Fruit fly (Drosophila melanogaster) whole organism, embryonic: Measurements from ENCODE around the gene CG10638.
A peak's percentile ranks its signal among the peaks of the same experiment; 100 is the strongest.

ENCODE experiments used
- Aef1 ChIP-seq: fragments of 200-800 bp; sonication (Bioruptor generic); IDR thresholded peaks from 3 replicates; pipeline ENCODE4 v1.3.6; 2022; ENCODE audit warnings: missing biosample characterization, missing genetic modification characterization
- Antp ChIP-seq: fragments of 200-800 bp; sonication (Bioruptor generic); optimal IDR thresholded peaks from 3 replicates; lab custom pipeline; 2016; ENCODE audit warnings: missing biosample characterization, missing genetic modification characterization
- Atf6 ChIP-seq: fragments of 200-800 bp; sonication (Bioruptor generic); IDR thresholded peaks from 2 replicates; pipeline ENCODE4 v1.3.6; 2022; ENCODE audit warnings: missing biosample characterization, missing genetic modification characterization
- CG10147 ChIP-seq: fragments of 200-800 bp; sonication (Bioruptor generic); optimal IDR thresholded peaks from 2 replicates; lab custom pipeline; 2019; ENCODE audit warnings: missing biosample characterization, mild to moderate bottlenecking, missing genetic modification characterization, moderate library complexity
- CG10462 ChIP-seq: fragments of 200-800 bp; sonication (Bioruptor generic); optimal IDR thresholded peaks from 2 replicates; lab custom pipeline; 2016; ENCODE audit warnings: missing biosample characterization, missing genetic modification characterization
- CG10654 ChIP-seq: fragments of 200-800 bp; sonication (Bioruptor generic); optimal IDR thresholded peaks from 2 replicates; lab custom pipeline; 2016; ENCODE audit warnings: missing biosample characterization, missing genetic modification characterization
- CG11247 ChIP-seq: fragments of 200-800 bp; sonication (Bioruptor generic); IDR thresholded peaks from 2 replicates; pipeline ENCODE4 v1.3.6; 2022; ENCODE audit warnings: missing biosample characterization, missing genetic modification characterization
- CG12391 ChIP-seq: fragments of 200-800 bp; sonication (Bioruptor generic); optimal IDR thresholded peaks from 3 replicates; lab custom pipeline; 2018; ENCODE audit warnings: missing biosample characterization, mild to moderate bottlenecking, missing genetic modification characterization, moderate library complexity
- CG12942 ChIP-seq: fragments of 200-800 bp; sonication (Bioruptor generic); optimal IDR thresholded peaks from 3 replicates; lab custom pipeline; 2016; ENCODE audit warnings: missing biosample characterization, missing genetic modification characterization
- CG14965 ChIP-seq: fragments of 200-800 bp; sonication (Bioruptor generic); optimal IDR thresholded peaks from 2 replicates; lab custom pipeline; 2016; ENCODE audit warnings: missing biosample characterization, missing genetic modification characterization, borderline replicate concordance
- CG17186 ChIP-seq: fragments of 200-800 bp; sonication (Bioruptor generic); optimal IDR thresholded peaks from 3 replicates; lab custom pipeline; 2017; ENCODE audit warnings: missing biosample characterization, missing genetic modification reagents, missing genetic modification characterization
- CG17328 ChIP-seq: fragments of 200-800 bp; sonication (Bioruptor generic); IDR thresholded peaks from 2 replicates; pipeline ENCODE4 v1.3.6; 2022; ENCODE audit warnings: missing biosample characterization, missing genetic modification characterization
- CG2120 ChIP-seq: fragments of 200-800 bp; sonication (Bioruptor generic); optimal IDR thresholded peaks from 3 replicates; lab custom pipeline; 2016; ENCODE audit warnings: missing biosample characterization, missing genetic modification characterization
- CG4820 ChIP-seq: fragments of 200-800 bp; sonication (Bioruptor generic); optimal IDR thresholded peaks from 3 replicates; lab custom pipeline; 2016; ENCODE audit warnings: missing biosample characterization, missing genetic modification characterization
- CG4854 ChIP-seq: fragments of 200-800 bp; sonication (Bioruptor generic); optimal IDR thresholded peaks from 2 replicates; lab custom pipeline; 2016; ENCODE audit warnings: missing biosample characterization, missing genetic modification characterization, inconsistent platforms
- CG6854 ChIP-seq: fragments of 200-800 bp; sonication (Bioruptor generic); optimal IDR thresholded peaks from 3 replicates; lab custom pipeline; 2017; ENCODE audit warnings: missing biosample characterization, mild to moderate bottlenecking, missing genetic modification characterization
- CG7271 ChIP-seq: fragments of 200-800 bp; sonication (Bioruptor generic); optimal IDR thresholded peaks from 2 replicates; lab custom pipeline; 2018; ENCODE audit warnings: missing biosample characterization, mild to moderate bottlenecking, missing genetic modification characterization, moderate library complexity
- CG7839 ChIP-seq: fragments of 200-800 bp; sonication (Bioruptor generic); optimal IDR thresholded peaks from 3 replicates; lab custom pipeline; 2018; ENCODE audit warnings: missing biosample characterization, mild to moderate bottlenecking, missing genetic modification characterization, moderate library complexity
- CG9215 ChIP-seq: fragments of 200-800 bp; sonication (Bioruptor generic); IDR thresholded peaks from 2 replicates; pipeline ENCODE4 v1.3.6; 2022; ENCODE audit warnings: missing biosample characterization, missing genetic modification characterization
- Deaf1 ChIP-seq: fragments of 200-800 bp; optimal IDR thresholded peaks from 3 replicates; lab custom pipeline; 2019; ENCODE audit warnings: missing biosample characterization, mild to moderate bottlenecking, missing genetic modification characterization, moderate library complexity
- Dek ChIP-seq: fragments of 200-800 bp; sonication (Bioruptor generic); optimal IDR thresholded peaks from 3 replicates; lab custom pipeline; 2019; ENCODE audit warnings: missing biosample characterization, mild to moderate bottlenecking, missing genetic modification characterization, moderate library complexity
- Dfd ChIP-seq, 2 experiments: fragments of >200 bp; optimal IDR thresholded peaks; 2 replicates each; lab custom pipeline; 2017; ENCODE audit warnings: missing biosample characterization in 2 of 2, missing genetic modification characterization in 2 of 2
- Eip74EF ChIP-seq, 2 experiments: fragments of 200-800 bp in 1 of 2; fragments of >200 bp in 1 of 2; sonication (Bioruptor generic) in 1 of 2; optimal IDR thresholded peaks; 2 replicates each; lab custom pipeline; 2017 to 2019; ENCODE audit warnings: missing biosample characterization in 2 of 2, missing genetic modification characterization in 2 of 2, mild to moderate bottlenecking in 1 of 2, moderate library complexity in 1 of 2
- Hmx ChIP-seq: fragments of 200-800 bp; sonication (Bioruptor generic); optimal IDR thresholded peaks from 2 replicates; lab custom pipeline; 2016; ENCODE audit warnings: missing biosample characterization, missing genetic modification characterization
- Hr51 ChIP-seq, 2 experiments: fragments of 200-800 bp; sonication (Bioruptor generic); optimal IDR thresholded peaks; 2 replicates in 1 of 2; 3 replicates in 1 of 2; lab custom pipeline; 2016 to 2018; ENCODE audit warnings: missing biosample characterization in 2 of 2, missing genetic modification characterization in 2 of 2, mild to moderate bottlenecking in 1 of 2, moderate library complexity in 1 of 2
- Jarid2 ChIP-seq: fragments of 200-800 bp; sonication (Bioruptor generic); optimal IDR thresholded peaks from 3 replicates; lab custom pipeline; 2017; ENCODE audit warnings: mild to moderate bottlenecking, missing biosample characterization, missing genetic modification reagents, missing genetic modification characterization
- Lpt ChIP-seq: fragments of >200 bp; optimal IDR thresholded peaks from 2 replicates; lab custom pipeline; 2018; ENCODE audit warnings: missing biosample characterization, missing genetic modification characterization
- MESR4 ChIP-seq: fragments of 200-800 bp; sonication (Bioruptor generic); optimal IDR thresholded peaks from 2 replicates; lab custom pipeline; 2018; ENCODE audit warnings: missing biosample characterization, mild to moderate bottlenecking, missing genetic modification characterization, moderate library complexity
- Meics ChIP-seq: fragments of 200-800 bp; sonication (Bioruptor generic); optimal IDR thresholded peaks from 2 replicates; lab custom pipeline; 2017; ENCODE audit warnings: missing biosample characterization, mild to moderate bottlenecking, missing genetic modification characterization
- Rfx ChIP-seq: fragments of 200-800 bp; sonication (Bioruptor generic); IDR thresholded peaks from 2 replicates; pipeline ENCODE4 v1.3.6; 2022; ENCODE audit warnings: missing biosample characterization, missing genetic modification characterization
- bigmax ChIP-seq: fragments of 200-800 bp; sonication (Bioruptor generic); optimal IDR thresholded peaks from 2 replicates; lab custom pipeline; 2018; ENCODE audit warnings: missing biosample characterization, mild to moderate bottlenecking, missing genetic modification characterization
- caup ChIP-seq: fragments of 200-800 bp; sonication (Bioruptor generic); optimal IDR thresholded peaks from 3 replicates; lab custom pipeline; 2017; ENCODE audit warnings: missing biosample characterization, mild to moderate bottlenecking, missing genetic modification characterization, moderate library complexity; ENCODE audit not compliant: severe bottlenecking
- chn ChIP-seq: fragments of 200-800 bp; sonication (Bioruptor generic); optimal IDR thresholded peaks from 2 replicates; lab custom pipeline; 2016; ENCODE audit warnings: missing biosample characterization, missing genetic modification characterization
- corto ChIP-seq: fragments of 200-800 bp; sonication (Bioruptor generic); optimal IDR thresholded peaks from 2 replicates; lab custom pipeline; 2016; ENCODE audit warnings: missing biosample characterization, mild to moderate bottlenecking, missing genetic modification characterization, moderate library complexity
- crol ChIP-seq: fragments of 200-800 bp; sonication (Bioruptor generic); IDR thresholded peaks from 2 replicates; pipeline ENCODE4 v1.3.6; 2022; ENCODE audit warnings: missing biosample characterization, missing genetic modification characterization
- danr ChIP-seq: fragments of 200-800 bp; sonication (Bioruptor generic); IDR thresholded peaks from 2 replicates; pipeline ENCODE4 v1.3.6; 2022; ENCODE audit warnings: missing biosample characterization, missing genetic modification characterization
- esg ChIP-seq: fragments of 200-800 bp; sonication (Bioruptor generic); conservative IDR thresholded peaks from 2 replicates; pipeline ENCODE4 v1.3.6; 2022; ENCODE audit warnings: missing biosample characterization, missing genetic modification characterization
- fd3F ChIP-seq: fragments of 200-800 bp; sonication (Bioruptor generic); optimal IDR thresholded peaks from 2 replicates; lab custom pipeline; 2018; ENCODE audit warnings: missing biosample characterization, mild to moderate bottlenecking, missing genetic modification characterization, moderate library complexity
- grau ChIP-seq: fragments of 200-800 bp; optimal IDR thresholded peaks from 3 replicates; lab custom pipeline; 2019; ENCODE audit warnings: missing biosample characterization, mild to moderate bottlenecking, missing genetic modification characterization, moderate library complexity
- nom ChIP-seq: fragments of 200-800 bp; sonication (Bioruptor generic); optimal IDR thresholded peaks from 2 replicates; lab custom pipeline; 2017; ENCODE audit warnings: missing biosample characterization, missing genetic modification characterization, mild to moderate bottlenecking, moderate library complexity, missing genetic modification reagents
- odd ChIP-seq: fragments of 200-800 bp; sonication (Bioruptor generic); optimal IDR thresholded peaks from 2 replicates; lab custom pipeline; 2017; ENCODE audit warnings: missing biosample characterization, mild to moderate bottlenecking, missing genetic modification characterization
- p53 ChIP-seq: fragments of 200-800 bp; sonication (Bioruptor generic); optimal IDR thresholded peaks from 2 replicates; lab custom pipeline; 2016; ENCODE audit warnings: missing biosample characterization, missing genetic modification characterization
- pb ChIP-seq: fragments of 200-800 bp; sonication (Bioruptor generic); optimal IDR thresholded peaks from 3 replicates; lab custom pipeline; 2016; ENCODE audit warnings: missing biosample characterization, missing genetic modification characterization
- psq ChIP-seq: fragments of 200-800 bp; sonication (Bioruptor generic); optimal IDR thresholded peaks from 2 replicates; lab custom pipeline; 2017; ENCODE audit warnings: missing biosample characterization, missing genetic modification characterization
- sens ChIP-seq: fragments of 200-800 bp; sonication (Bioruptor generic); peaks from one replicate; lab custom pipeline; 2016; ENCODE audit warnings: missing biosample characterization, missing genetic modification characterization
- so ChIP-seq: fragments of 200-800 bp; sonication (Bioruptor generic); IDR thresholded peaks from 3 replicates; pipeline ENCODE4 v1.3.6; 2022; ENCODE audit warnings: missing biosample characterization, missing genetic modification characterization
- tio ChIP-seq: fragments of 200-800 bp; sonication (Bioruptor generic); optimal IDR thresholded peaks from 2 replicates; lab custom pipeline; 2017; ENCODE audit warnings: missing biosample characterization, missing genetic modification characterization, inconsistent platforms
- toy ChIP-seq: fragments of 200-800 bp; sonication (Bioruptor generic); IDR thresholded peaks from 2 replicates; pipeline ENCODE4 v1.3.6; 2022; ENCODE audit warnings: missing biosample characterization, missing genetic modification characterization
- tx ChIP-seq: fragments of 200-800 bp; sonication (Bioruptor generic); optimal IDR thresholded peaks from 2 replicates; lab custom pipeline; 2016; ENCODE audit warnings: missing biosample characterization, missing genetic modification characterization
- wor ChIP-seq: fragments of 200-800 bp; sonication (Bioruptor generic); IDR thresholded peaks from 2 replicates; pipeline ENCODE4 v1.3.6; 2022; ENCODE audit warnings: missing biosample characterization, missing genetic modification characterization
- zen ChIP-seq: fragments of 200-800 bp; sonication (Bioruptor generic); optimal IDR thresholded peaks from 3 replicates; lab custom pipeline; 2018; ENCODE audit warnings: missing biosample characterization, mild to moderate bottlenecking, missing genetic modification characterization, moderate library complexity

CG10638 gene

dm6 chr3L:12495312-12495725 is 5.8 kb downstream of the CG10638 start (continued):
- TF ChIP-seq Hr51 (GFP tag; optimal IDR thresholded peaks at IDR 0.05; lab: Kevin White, UChicago) (peak in 1 of 2 experiments; percentile 58), Meics (GFP tag; lab: Kevin White, UChicago) (peak; percentile 53), Aef1 (GFP tag; lab: Robert Waterston, UW) (no peak), p53 (GFP tag; lab: Kevin White, UChicago) (no peak), grau (tag; lab: Kevin White, UChicago) (peak; percentile 64), pb (GFP tag; lab: Kevin White, UChicago) (no peak), Eip74EF (GFP tag; optimal IDR thresholded peaks at IDR 0.05; lab: Kevin White, UChicago) (peak in 1 of 2 experiments; percentile 5), CG11247 (GFP tag; lab: Robert Waterston, UW) (no peak), wor (GFP tag; lab: Robert Waterston, UW) (no peak), tio (GFP tag; lab: Kevin White, UChicago) (peak; percentile 26), CG7839 (tag; lab: Kevin White, UChicago) (peak; percentile 59), CG2120 (GFP tag; lab: Kevin White, UChicago) (peak; percentile 32), CG9215 (GFP tag; lab: Robert Waterston, UW) (0 out of 2 replicates have a peak, but pooled peaks have one; percentile 15), esg (0 out of 2 replicates have a peak, but pooled peaks have one; percentile 19), caup (GFP tag; lab: Kevin White, UChicago) (peak; percentile 11), odd (peak; percentile 34), zen (tag; lab: Kevin White, UChicago) (no peak), CG10654 (GFP tag; lab: Kevin White, UChicago) (peak; percentile 35), chn (no peak), CG14965 (GFP tag; lab: Kevin White, UChicago) (no peak), CG6854 (no peak), Lpt (GFP tag; lab: Kevin White, UChicago) (no peak), fd3F (GFP tag; lab: Kevin White, UChicago) (no peak), Deaf1 (tag; lab: Kevin White, UChicago) (no peak), nom (GFP tag; lab: Kevin White, UChicago) (peak; percentile 79), Hmx (GFP tag; lab: Kevin White, UChicago) (no peak), CG17186 (GFP tag; lab: Kevin White, UChicago) (no peak), corto (GFP tag; lab: Kevin White, UChicago) (peak; percentile 60), Antp (GFP tag; lab: Kevin White, UChicago) (no peak), crol (GFP tag; lab: Robert Waterston, UW) (no peak), psq (no peak), Jarid2 (GFP tag; lab: Kevin White, UChicago) (no peak), CG4820 (GFP tag; lab: Kevin White, UChicago) (peak; percentile 30), toy (GFP tag; lab: Robert Waterston, UW) (no peak), CG10462 (GFP tag; lab: Kevin White, UChicago) (no peak), bigmax (GFP tag; lab: Kevin White, UChicago) (no peak), CG17328 (no peak), Atf6 (no peak; the same call in 1 of the 2 replicates), danr (GFP tag; lab: Robert Waterston, UW) (no peak), CG12391 (tag; lab: Kevin White, UChicago) (peak; percentile 57), so (no peak; the same call in 2 of the 3 replicates), tx (GFP tag; lab: Kevin White, UChicago) (no peak), CG12942 (GFP tag; lab: Kevin White, UChicago) (no peak), sens (GFP tag; lab: Kevin White, UChicago) (peak; percentile 65), CG7271 (tag; lab: Kevin White, UChicago) (no peak), MESR4 (GFP tag; lab: Kevin White, UChicago) (no peak), CG4854 (GFP tag; lab: Kevin White, UChicago) (no peak), Dek (tag; lab: Kevin White, UChicago) (no peak), Rfx (GFP tag; lab: Robert Waterston, UW) (0 out of 2 replicates have a peak, but pooled peaks have one; percentile 19), Dfd (GFP tag; optimal IDR thresholded peaks at IDR 0.05; lab: Kevin White, UChicago) (no peak), CG10147 (peak; percentile 13)
